Fruit fly (Drosophila melanogaster): ENCODE results near the gene Ubx.

Gene Ubx

DNA sequence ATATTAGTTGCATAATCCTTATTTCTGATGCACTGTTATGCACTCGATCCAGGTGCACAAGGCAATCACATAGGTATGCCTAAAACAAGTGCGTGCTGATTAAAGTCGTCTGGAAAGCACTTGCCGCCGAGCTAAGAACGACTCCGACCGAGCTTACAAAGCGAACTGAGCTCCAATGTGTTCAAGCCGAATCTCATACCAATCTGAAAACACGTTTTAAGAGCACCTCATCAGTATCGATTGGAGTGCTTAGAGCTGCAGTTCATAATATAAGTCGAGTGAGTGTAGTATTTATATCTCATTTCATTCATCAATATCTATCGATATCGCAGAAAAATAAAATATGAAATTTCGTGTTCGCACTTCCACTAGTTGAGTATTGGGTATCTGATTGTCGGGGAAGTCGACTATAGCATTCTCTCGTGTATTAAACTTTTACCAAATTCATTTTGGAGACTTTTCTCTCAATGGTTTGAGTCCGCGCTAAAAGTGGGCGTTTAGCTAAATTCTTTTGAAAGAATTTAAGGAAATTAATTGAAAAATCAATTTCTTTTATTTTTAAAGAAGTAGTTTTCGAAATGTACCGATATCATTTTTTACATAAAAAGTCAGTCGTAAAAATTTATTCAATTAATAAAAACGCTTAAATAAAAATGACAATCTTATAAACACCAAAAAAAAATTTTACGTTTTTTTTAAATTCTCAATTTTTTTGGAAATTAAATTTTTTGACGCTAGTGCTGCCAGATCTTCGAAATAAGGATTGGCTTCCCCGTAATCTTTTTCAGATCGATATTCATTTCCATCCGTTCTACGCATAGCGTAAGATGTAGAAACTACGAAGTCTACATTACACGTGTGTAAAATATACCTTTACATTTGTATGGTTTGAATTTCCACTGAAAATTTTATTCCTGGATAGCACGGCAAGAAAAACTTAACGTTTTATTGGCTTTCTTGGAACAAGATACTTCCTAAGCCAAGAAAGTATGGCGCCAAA, 78.4 kb downstream of the Ubx start, which contains the start of gene modSP (continued):
- TF ChIP-seq CG43689 (GFP tag; IDR thresholded peaks at IDR 0.05) = no peak
- no peak for TF ChIP-seq wek (GFP tag; optimal IDR thresholded peaks at IDR 0.05)
- peak; percentile 29 for TF ChIP-seq CG17829 (tag; optimal IDR thresholded peaks at IDR 0.05)
- TF ChIP-seq sens-2 (GFP tag; IDR thresholded peaks at IDR 0.05) = no peak
- TF ChIP-seq hth (optimal IDR thresholded peaks at IDR 0.05) = no peak
- no peak for TF ChIP-seq tap (tag; optimal IDR thresholded peaks at IDR 0.05)
- TF ChIP-seq CG9215 (GFP tag; IDR thresholded peaks at IDR 0.05) = no peak
- peak; percentile 21; the same call in 1 of the 3 replicates for TF ChIP-seq B-H1 (GFP tag; IDR thresholded peaks at IDR 0.05)
- no peak for TF ChIP-seq vfl (GFP tag; optimal IDR thresholded peaks at IDR 0.05)
- no peak for TF ChIP-seq NfI (GFP tag; optimal IDR thresholded peaks at IDR 0.05)
- no peak for TF ChIP-seq nerfin-1 (tag; optimal IDR thresholded peaks at IDR 0.05)
- TF ChIP-seq zfh2 (GFP tag; optimal IDR thresholded peaks at IDR 0.05) = peak; percentile 25
- peak; percentile 83 for TF ChIP-seq z (GFP tag; IDR thresholded peaks at IDR 0.05)
- TF ChIP-seq Tbp (GFP tag; optimal IDR thresholded peaks at IDR 0.05) = no peak
- no peak for TF ChIP-seq wdn (GFP tag; IDR thresholded peaks at IDR 0.05)
- no peak for TF ChIP-seq Hsf (GFP tag; optimal IDR thresholded peaks at IDR 0.05)
- no peak for TF ChIP-seq CG2678 (tag; optimal IDR thresholded peaks at IDR 0.05)
- TF ChIP-seq D (optimal IDR thresholded peaks at IDR 0.05) = no peak
- TF ChIP-seq D (GFP tag; optimal IDR thresholded peaks at IDR 0.05) = no peak
- peak; percentile 22; the same call in 1 of the 2 replicates for TF ChIP-seq CG3847 (GFP tag; IDR thresholded peaks at IDR 0.05)
- no peak for TF ChIP-seq dmrt99B (tag; optimal IDR thresholded peaks at IDR 0.05)
- TF ChIP-seq fd64A (GFP tag; optimal IDR thresholded peaks at IDR 0.05) = no peak
- no peak for TF ChIP-seq CG14965 (GFP tag; optimal IDR thresholded peaks at IDR 0.05; ENCODE audit: borderline replicate concordance)
- TF ChIP-seq Lhr (GFP tag; optimal IDR thresholded peaks at IDR 0.05) = peak; percentile 94
- TF ChIP-seq ATbp (GFP tag; optimal IDR thresholded peaks at IDR 0.05) = no peak
- peak; percentile 69 for TF ChIP-seq hb (GFP tag; IDR thresholded peaks at IDR 0.05; ENCODE audit: partially characterized antibody)
- TF ChIP-seq kah (GFP tag; optimal IDR thresholded peaks at IDR 0.05) = no peak
- no peak for TF ChIP-seq CG5953 (GFP tag; IDR thresholded peaks at IDR 0.05)
- TF ChIP-seq crol (GFP tag; IDR thresholded peaks at IDR 0.05) = no peak
- TF ChIP-seq CG6654 (GFP tag; optimal IDR thresholded peaks at IDR 0.05) = no peak
- TF ChIP-seq phol (tag; optimal IDR thresholded peaks at IDR 0.05) = peak; percentile 13
- no peak for TF ChIP-seq CG4730 (GFP tag; IDR thresholded peaks at IDR 0.05)
- no peak for TF ChIP-seq sima (GFP tag; optimal IDR thresholded peaks at IDR 0.05)
- TF ChIP-seq CG4328 (GFP tag; optimal IDR thresholded peaks at IDR 0.05) = no peak
- no peak for TF ChIP-seq CG13296 (GFP tag; optimal IDR thresholded peaks at IDR 0.05)
- TF ChIP-seq fd3F (GFP tag; optimal IDR thresholded peaks at IDR 0.05) = no peak
- TF ChIP-seq CG10431 (GFP tag; optimal IDR thresholded peaks at IDR 0.05) = no peak
- no peak for TF ChIP-seq CG1529 (GFP tag; optimal IDR thresholded peaks at IDR 0.05)
- TF ChIP-seq Max (GFP tag; optimal IDR thresholded peaks at IDR 0.05) = no peak
- no peak for TF ChIP-seq CG18011 (GFP tag; optimal IDR thresholded peaks at IDR 0.05)
- no peak for TF ChIP-seq CG7987 (GFP tag; optimal IDR thresholded peaks at IDR 0.05)
- TF ChIP-seq CG16815 (GFP tag; optimal IDR thresholded peaks at IDR 0.05) = no peak
- no peak for TF ChIP-seq CG11398 (GFP tag; optimal IDR thresholded peaks at IDR 0.05)
- no peak for TF ChIP-seq Elba2 (GFP tag; optimal IDR thresholded peaks at IDR 0.05)
- TF ChIP-seq CG17612 (GFP tag; IDR thresholded peaks at IDR 0.05) = no peak
- TF ChIP-seq Rfx (GFP tag; IDR thresholded peaks at IDR 0.05) = peak; percentile 56; the same call in 1 of the 2 replicates
- no peak for TF ChIP-seq repo (GFP tag; optimal IDR thresholded peaks at IDR 0.05)
- TF ChIP-seq CG11696 (GFP tag; IDR thresholded peaks at IDR 0.05) = no peak
- TF ChIP-seq CG6683 (GFP tag; optimal IDR thresholded peaks at IDR 0.05) = no peak

All from whole organism, embryonic.